Worm (Caenorhabditis elegans) whole organism, early embryonic: Measurements from ENCODE around the gene trm-1.

ENCODE experiments used
- F13C5.2 ChIP-seq: sonication (generic microtip); optimal IDR thresholded peaks from 2 replicates; lab custom pipeline; 2017; ENCODE audit warnings: mild to moderate bottlenecking, missing genetic modification characterization, inconsistent platforms, missing compliant biosample characterization
- ama-1 ChIP-seq: fragments of 150-350 bp; optimal IDR thresholded peaks from 2 replicates; lab custom pipeline; 2014
- ceh-13 ChIP-seq: fragments of 200-800 bp; sonication (Bioruptor generic); optimal IDR thresholded peaks from 2 replicates; lab custom pipeline; 2018; ENCODE audit warnings: mild to moderate bottlenecking, missing genetic modification characterization, missing compliant biosample characterization
- ceh-36 ChIP-seq: sonication (generic microtip); optimal IDR thresholded peaks from 2 replicates; lab custom pipeline; 2016; ENCODE audit warnings: missing genetic modification characterization, inconsistent platforms, missing compliant biosample characterization
- flt-1 ChIP-seq: fragments of 200-800 bp; sonication (Bioruptor generic); IDR thresholded peaks from 2 replicates; pipeline ENCODE4 v1.3.6; 2022; ENCODE audit warnings: missing genetic modification characterization, missing compliant biosample characterization
- tbx-37 ChIP-seq: fragments of 200-800 bp; sonication (Bioruptor generic); conservative IDR thresholded peaks from 2 replicates; pipeline ENCODE4 v1.3.6; 2022; ENCODE audit warnings: missing genetic modification reagents, missing genetic modification characterization, missing compliant biosample characterization

ce11 chrV:14145267-14145666 lies 40.1 kb downstream of the trm-1 start, which contains the start of gene par-1:
- TF ChIP-seq ama-1 (no peak), ceh-13 (GFP tag; lab: Kevin White, UChicago) (no peak), ceh-36 (tag; lab: Kevin White, UChicago) (no peak), flt-1 (GFP tag; lab: Robert Waterston, UW) (no peak), F13C5.2 (tag; lab: Kevin White, UChicago) (no peak), tbx-37 (GFP tag; lab: Robert Waterston, UW) (no peak)
